Worm (Caenorhabditis elegans) whole organism, mixed stage, embryonic: ENCODE results near the gene Y97E10AR.1.

ENCODE experiments used
- ces-1 ChIP-seq: fragments of 150-350 bp; optimal IDR thresholded peaks from 2 replicates; lab custom pipeline; 2014; ENCODE audit warnings: missing biosample characterization, missing genetic modification reagents, missing genetic modification characterization
- elt-1 ChIP-seq: sonication (generic microtip); optimal IDR thresholded peaks from 2 replicates; lab custom pipeline; 2017; ENCODE audit warnings: missing genetic modification characterization, mild to moderate bottlenecking, missing compliant biosample characterization, antibody characterized with exemption, moderate library complexity, borderline replicate concordance; ENCODE audit not compliant: insufficient read depth
- elt-3 ChIP-seq: fragments of 150-350 bp; optimal IDR thresholded peaks from 2 replicates; lab custom pipeline; 2014; ENCODE audit warnings: missing biosample characterization, missing genetic modification characterization
- mep-1 ChIP-seq: fragments of 150-350 bp; optimal IDR thresholded peaks from 2 replicates; lab custom pipeline; 2017; ENCODE audit warnings: missing biosample characterization, missing genetic modification reagents, missing genetic modification characterization, inconsistent platforms
- nhr-237 ChIP-seq: fragments of 150-350 bp; optimal IDR thresholded peaks from 2 replicates; lab custom pipeline; 2014; ENCODE audit warnings: missing biosample characterization, missing genetic modification characterization
- nhr-28 ChIP-seq: fragments of 150-350 bp; optimal IDR thresholded peaks from 2 replicates; lab custom pipeline; 2014; ENCODE audit warnings: missing biosample characterization, missing genetic modification characterization
- nhr-76 ChIP-seq: sonication (generic microtip); optimal IDR thresholded peaks from 2 replicates; lab custom pipeline; 2017; ENCODE audit warnings: missing biosample characterization, missing genetic modification characterization
- snpc-4 ChIP-seq: fragments of 150-350 bp; optimal IDR thresholded peaks from 2 replicates; lab custom pipeline; 2014; ENCODE audit warnings: missing biosample characterization, missing genetic modification characterization
- sptf-1 ChIP-seq: sonication (generic microtip); optimal IDR thresholded peaks from 2 replicates; lab custom pipeline; 2017; ENCODE audit warnings: mild to moderate bottlenecking, missing genetic modification characterization, moderate library complexity, missing compliant biosample characterization
- unc-62 ChIP-seq: fragments of 150-350 bp; optimal IDR thresholded peaks from 2 replicates; lab custom pipeline; 2014; ENCODE audit warnings: missing biosample characterization, missing genetic modification reagents, missing genetic modification characterization
- ztf-11 ChIP-seq: fragments of 150-350 bp; optimal IDR thresholded peaks from 2 replicates; lab custom pipeline; 2014; ENCODE audit warnings: missing biosample characterization, missing genetic modification characterization

- TF ChIP-seq nhr-28 (tag; lab: Kevin White, UChicago) (no peak), nhr-76 (tag; lab: Kevin White, UChicago) (no peak), mep-1 (tag; lab: Kevin White, UChicago) (no peak), unc-62 (GFP tag; lab: Kevin White, UChicago) (no peak), snpc-4 (tag; lab: Kevin White, UChicago) (no peak), ztf-11 (tag; lab: Kevin White, UChicago) (no peak), sptf-1 (peak; percentile 14), elt-3 (no peak), elt-1 (tag; lab: Kevin White, UChicago) (no peak), ces-1 (GFP tag; lab: Kevin White, UChicago) (no peak), nhr-237 (tag; lab: Kevin White, UChicago) (no peak)
Observed at ce11 chrV:8039085-8039525, 37.8 kb downstream of the Y97E10AR.1 start.
